Fruit fly (Drosophila melanogaster) S2 (cell line): ENCODE data around the gene nht.

Experiments used
- CG8478 ChIP-seq: fragments of >200 bp; optimal IDR thresholded peaks from 2 replicates; lab custom pipeline; 2018
- CTCF ChIP-seq, 2 experiments: fragments of >200 bp; optimal IDR thresholded peaks; 2 replicates each; lab custom pipeline; 2018

nht gene

dm6 chr2L:15318801-15319200 lies at the start of gene nht:
Gene nht (minus strand): TSS chr2L:15318901.
- TF ChIP-seq CG8478 (lab: Kevin White, UChicago): no peak
- no peak for TF ChIP-seq CTCF (optimal IDR thresholded peaks at IDR 0.05; lab: Kevin White, UChicago)

- TF ChIP-seq CG8478 (lab: Kevin White, UChicago): no peak
- no peak for TF ChIP-seq CTCF (optimal IDR thresholded peaks at IDR 0.05; lab: Kevin White, UChicago)
These were observed 48.9 kb upstream of the nht start for dm6 chr2L:15367607-15368006.

- TF ChIP-seq CTCF (optimal IDR thresholded peaks at IDR 0.05; lab: Kevin White, UChicago) (no peak), CG8478 (lab: Kevin White, UChicago) (no peak)
These were observed 45.3 kb upstream of the nht start for dm6 chr2L:15364026-15364425.

- no peak for TF ChIP-seq CTCF (optimal IDR thresholded peaks at IDR 0.05; lab: Kevin White, UChicago)
- no peak for TF ChIP-seq CG8478 (lab: Kevin White, UChicago)
These were observed 42.8 kb upstream of the nht start, which contains the start of gene CG15258 for dm6 chr2L:15361527-15361926. Gene CG15258 (minus strand): TSS chr2L:15361627.

- TF ChIP-seq CG8478 (lab: Kevin White, UChicago): no peak
- no peak for TF ChIP-seq CTCF (optimal IDR thresholded peaks at IDR 0.05; lab: Kevin White, UChicago)
These were observed 39.8 kb upstream of the nht start for dm6 chr2L:15358516-15358915.

- TF ChIP-seq CG8478 (lab: Kevin White, UChicago) (no peak), CTCF (optimal IDR thresholded peaks at IDR 0.05; lab: Kevin White, UChicago) (no peak)
These were observed 32.2 kb upstream of the nht start for dm6 chr2L:15350882-15351281.

- TF ChIP-seq CG8478 (lab: Kevin White, UChicago) (no peak), CTCF (optimal IDR thresholded peaks at IDR 0.05; lab: Kevin White, UChicago) (no peak)
These were observed 30.5 kb upstream of the nht start for dm6 chr2L:15349203-15349602.

- TF ChIP-seq CTCF (optimal IDR thresholded peaks at IDR 0.05; lab: Kevin White, UChicago): no peak
- TF ChIP-seq CG8478 (lab: Kevin White, UChicago): no peak
These were observed 26.6 kb upstream of the nht start for dm6 chr2L:15345295-15345694.

- TF ChIP-seq CTCF (optimal IDR thresholded peaks at IDR 0.05; lab: Kevin White, UChicago): no peak
These were observed 24.7 kb upstream of the nht start for dm6 chr2L:15343367-15343893.

dm6 chr2L:15339601-15340000 lies 20.9 kb upstream of the nht start:
- TF ChIP-seq CG8478 (lab: Kevin White, UChicago): no peak

dm6 chr2L:15337248-15337848 lies 18.6 kb upstream of the nht start:
- TF ChIP-seq CG8478 (lab: Kevin White, UChicago): no peak
- TF ChIP-seq CTCF (optimal IDR thresholded peaks at IDR 0.05; lab: Kevin White, UChicago): no peak

- TF ChIP-seq CG8478 (lab: Kevin White, UChicago): no peak
- no peak for TF ChIP-seq CTCF (optimal IDR thresholded peaks at IDR 0.05; lab: Kevin White, UChicago)
These were observed 14.9 kb upstream of the nht start, which contains the start of gene esg for dm6 chr2L:15333602-15334080. Gene esg (plus strand): TSS chr2L:15333866.

dm6 chr2L:15332561-15332960 lies 13.9 kb upstream of the nht start:
- no peak for TF ChIP-seq CG8478 (lab: Kevin White, UChicago)
- TF ChIP-seq CTCF (optimal IDR thresholded peaks at IDR 0.05; lab: Kevin White, UChicago): no peak

- TF ChIP-seq CG8478 (lab: Kevin White, UChicago) (no peak), CTCF (optimal IDR thresholded peaks at IDR 0.05; lab: Kevin White, UChicago) (no peak)
These were observed 12.7 kb upstream of the nht start for dm6 chr2L:15331353-15331752.

dm6 chr2L:15330641-15331040 lies 11.9 kb upstream of the nht start:
- TF ChIP-seq CG8478 (lab: Kevin White, UChicago): no peak
- TF ChIP-seq CTCF (optimal IDR thresholded peaks at IDR 0.05; lab: Kevin White, UChicago): no peak

- TF ChIP-seq CTCF (optimal IDR thresholded peaks at IDR 0.05; lab: Kevin White, UChicago): no peak
- TF ChIP-seq CG8478 (lab: Kevin White, UChicago): no peak
These were observed 10.7 kb upstream of the nht start for dm6 chr2L:15329382-15329781.
